Fruit fly (Drosophila melanogaster): ENCODE results near the gene CG8036.
A peak's percentile ranks its signal among the peaks of the same experiment; 100 is the strongest.

Gene CG8036

DNA sequence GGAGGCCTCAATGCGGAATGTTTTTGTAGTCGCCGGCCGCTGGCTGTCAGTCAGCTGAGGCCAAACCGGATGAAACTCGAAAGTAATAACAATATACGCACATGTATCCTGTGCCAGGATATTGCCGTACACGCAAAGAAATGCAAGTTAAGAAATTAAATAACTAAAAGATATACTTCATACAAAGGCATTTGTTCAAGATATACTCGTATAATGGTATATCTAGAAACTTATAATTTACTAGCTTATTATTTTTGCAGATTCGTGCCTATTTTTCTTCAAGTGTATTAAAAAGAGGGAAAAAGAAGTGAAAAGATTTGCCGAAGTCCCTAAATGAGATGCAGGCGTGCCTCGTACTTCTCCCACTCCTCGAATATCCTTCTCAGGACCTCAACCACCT, 15.6 kb downstream of the CG8036 start (continued):
- peak; percentile 55 for TF ChIP-seq dmrt11E (tag; optimal IDR thresholded peaks at IDR 0.05)
- no peak for TF ChIP-seq nom (GFP tag; optimal IDR thresholded peaks at IDR 0.05)
- peak; percentile 10 for TF ChIP-seq Hsf (GFP tag; optimal IDR thresholded peaks at IDR 0.05)
- no peak for TF ChIP-seq Atf-2 (GFP tag; optimal IDR thresholded peaks at IDR 0.05)
- no peak for TF ChIP-seq ind (GFP tag; optimal IDR thresholded peaks at IDR 0.05)
- no peak for TF ChIP-seq CG8290 (GFP tag; optimal IDR thresholded peaks at IDR 0.05)
- TF ChIP-seq CG8290 (tag; optimal IDR thresholded peaks at IDR 0.05) = no peak
- TF ChIP-seq nmo (GFP tag; optimal IDR thresholded peaks at IDR 0.05) = no peak
- TF ChIP-seq maf-S (GFP tag; optimal IDR thresholded peaks at IDR 0.05) = no peak
- TF ChIP-seq pan (optimal IDR thresholded peaks at IDR 0.05) = no peak
- no peak for TF ChIP-seq pan (GFP tag; optimal IDR thresholded peaks at IDR 0.05 in 1 of 2, IDR thresholded peaks at IDR 0.05 in 1 of 2)
- TF ChIP-seq zf30C (GFP tag; optimal IDR thresholded peaks at IDR 0.05) = peak; percentile 65
- no peak for TF ChIP-seq Nf-YB (GFP tag; optimal IDR thresholded peaks at IDR 0.05)
- TF ChIP-seq Bteb2 (GFP tag; optimal IDR thresholded peaks at IDR 0.05) = no peak
- TF ChIP-seq CG6854 (GFP tag; optimal IDR thresholded peaks at IDR 0.05) = no peak
- no peak for TF ChIP-seq CG18599 (GFP tag; optimal IDR thresholded peaks at IDR 0.05)
- TF ChIP-seq Awh (GFP tag; IDR thresholded peaks at IDR 0.05) = no peak
- TF ChIP-seq CG14710 (tag; optimal IDR thresholded peaks at IDR 0.05) = peak; percentile 5
- no peak for TF ChIP-seq CG12155 (GFP tag; optimal IDR thresholded peaks at IDR 0.05)
- TF ChIP-seq pfk (GFP tag; optimal IDR thresholded peaks at IDR 0.05) = no peak
- TF ChIP-seq chn (GFP tag; optimal IDR thresholded peaks at IDR 0.05) = no peak
- no peak for TF ChIP-seq al (GFP tag; IDR thresholded peaks at IDR 0.05)
- TF ChIP-seq croc (GFP tag; conservative IDR thresholded peaks at IDR 0.05) = no peak
- no peak for TF ChIP-seq CG8944 (GFP tag; optimal IDR thresholded peaks at IDR 0.05)
- TF ChIP-seq onecut (GFP tag; IDR thresholded peaks at IDR 0.05) = no peak
- TF ChIP-seq ken (GFP tag; IDR thresholded peaks at IDR 0.05) = no peak
- TF ChIP-seq Scr (GFP tag; IDR thresholded peaks at IDR 0.05; ENCODE audit: partially characterized antibody) = no peak
- TF ChIP-seq unpg (GFP tag; optimal IDR thresholded peaks at IDR 0.05) = no peak
- TF ChIP-seq CG10979 (tag; optimal IDR thresholded peaks at IDR 0.05) = peak; percentile 47
- TF ChIP-seq CG17829 (tag; optimal IDR thresholded peaks at IDR 0.05) = peak; percentile 25
- TF ChIP-seq Rfx (GFP tag; IDR thresholded peaks at IDR 0.05) = no peak
- no peak for TF ChIP-seq BtbVII (GFP tag; optimal IDR thresholded peaks at IDR 0.05)
- no peak for TF ChIP-seq tll (GFP tag; optimal IDR thresholded peaks at IDR 0.05)
- no peak for TF ChIP-seq Dek (tag; optimal IDR thresholded peaks at IDR 0.05)
- TF ChIP-seq slou (GFP tag; optimal IDR thresholded peaks at IDR 0.05) = no peak
- TF ChIP-seq CG17186 (GFP tag; optimal IDR thresholded peaks at IDR 0.05) = no peak
- TF ChIP-seq CG32532 (GFP tag; IDR thresholded peaks at IDR 0.05) = no peak
- no peak for TF ChIP-seq sr (GFP tag; IDR thresholded peaks at IDR 0.05)
- TF ChIP-seq CG8089 (GFP tag; optimal IDR thresholded peaks at IDR 0.05) = no peak
- TF ChIP-seq D19B (GFP tag; optimal IDR thresholded peaks at IDR 0.05) = no peak
- no peak for TF ChIP-seq trh (GFP tag; optimal IDR thresholded peaks at IDR 0.05)
- peak; percentile 74 for TF ChIP-seq sens (GFP tag)
- TF ChIP-seq CG12942 (GFP tag; optimal IDR thresholded peaks at IDR 0.05) = no peak
- TF ChIP-seq CG4707 (GFP tag; optimal IDR thresholded peaks at IDR 0.05) = no peak
- TF ChIP-seq sna (GFP tag; IDR thresholded peaks at IDR 0.05; ENCODE audit: partially characterized antibody) = no peak
- no peak for TF ChIP-seq NK7.1 (GFP tag; optimal IDR thresholded peaks at IDR 0.05)
- no peak for TF ChIP-seq CG5180 (GFP tag; optimal IDR thresholded peaks at IDR 0.05)
- no peak for TF ChIP-seq CG43689 (GFP tag; IDR thresholded peaks at IDR 0.05)
- no peak for TF ChIP-seq CG10321 (GFP tag; IDR thresholded peaks at IDR 0.05)
- TF ChIP-seq CG2120 (GFP tag; optimal IDR thresholded peaks at IDR 0.05) = no peak
- TF ChIP-seq dimm (GFP tag; IDR thresholded peaks at IDR 0.05) = no peak
- no peak for TF ChIP-seq dmrt99B (tag; optimal IDR thresholded peaks at IDR 0.05)
- no peak for TF ChIP-seq da (GFP tag; optimal IDR thresholded peaks at IDR 0.05)

Measured in whole organism, embryonic.